Worm (Caenorhabditis elegans) whole organism, L1 larva: ENCODE measurements around the gene K06G5.3.

Experiments
- elt-3 ChIP-seq, 6 experiments: fragments of 150-350 bp in 1 of 6; sonication (generic microtip); optimal IDR thresholded peaks; 2 replicates each; lab custom pipeline; 2017 to 2018; ENCODE audit warnings: missing biosample characterization in 6 of 6, missing genetic modification characterization in 6 of 6, inconsistent platforms in 1 of 6
- nhr-237 ChIP-seq: fragments of 150-350 bp; optimal IDR thresholded peaks from 2 replicates; lab custom pipeline; 2014; ENCODE audit warnings: missing biosample characterization, missing genetic modification characterization
- snpc-4 ChIP-seq: fragments of 150-350 bp; optimal IDR thresholded peaks from 2 replicates; lab custom pipeline; 2014; ENCODE audit warnings: missing biosample characterization, missing genetic modification characterization
- unc-62 ChIP-seq: fragments of 150-350 bp; optimal IDR thresholded peaks from 2 replicates; lab custom pipeline; 2014; ENCODE audit warnings: missing biosample characterization, missing genetic modification reagents, missing genetic modification characterization

ce11 chrX:14234366-14234765 is 11.3 kb upstream of the K06G5.3 start, which contains the start of gene srg-36:
- TF ChIP-seq unc-62 (no peak), snpc-4 (tag; lab: Kevin White, UChicago) (no peak), nhr-237 (no peak), elt-3 (tag; optimal IDR thresholded peaks at IDR 0.05; lab: Kevin White, UChicago) (no peak)
